Worm (Caenorhabditis elegans): Measurements from ENCODE around the gene sss-1.

DNA sequence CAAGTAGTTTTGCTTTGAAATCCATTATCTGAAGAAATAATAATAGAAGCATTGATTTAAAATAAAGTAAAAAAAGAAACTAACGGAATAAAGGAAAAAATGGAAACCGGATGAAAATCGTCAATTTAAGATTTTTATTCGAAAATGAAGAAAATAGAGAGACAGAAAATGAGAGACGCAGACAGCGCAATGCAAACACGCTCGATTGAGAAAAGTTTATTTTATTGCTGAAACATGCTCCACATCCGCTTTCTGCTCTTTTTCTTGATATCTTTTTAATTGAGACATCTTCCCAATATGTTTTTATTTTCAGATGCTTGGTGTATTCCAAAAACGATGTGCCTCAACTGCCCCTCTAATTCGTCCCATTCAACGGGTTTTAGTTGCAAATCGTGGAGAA lies 9.3 kb downstream of the sss-1 start, which contains the start of the genes prp-18 and mccc-1:
- TF ChIP-seq nhr-28 (tag; optimal IDR thresholded peaks at IDR 0.05) (peak; percentile 4), saeg-2 (GFP tag; IDR thresholded peaks at IDR 0.05) (no peak), ztf-11 (tag; optimal IDR thresholded peaks at IDR 0.05) (no peak), unc-62 (GFP tag; optimal IDR thresholded peaks at IDR 0.05 in 1 of 2) (no peak), unc-62 (tag; optimal IDR thresholded peaks at IDR 0.05) (no peak), hlh-30 (tag; optimal IDR thresholded peaks at IDR 0.05; ENCODE audit: insufficient read depth) (no peak), nhr-25 (tag; optimal IDR thresholded peaks at IDR 0.05; ENCODE audit: borderline replicate concordance, insufficient read depth) (no peak), mep-1 (tag; optimal IDR thresholded peaks at IDR 0.05) (no peak), tra-1 (GFP tag; IDR thresholded peaks at IDR 0.05) (no peak), lin-38 (GFP tag; IDR thresholded peaks at IDR 0.05) (peak; percentile 94), nhr-76 (tag; optimal IDR thresholded peaks at IDR 0.05) (no peak), dmd-8 (GFP tag; IDR thresholded peaks at IDR 0.05) (no peak), zip-11 (GFP tag; IDR thresholded peaks at IDR 0.05) (no peak)

All from whole organism, L4 larva.